Fruit fly (Drosophila melanogaster): Measurements from ENCODE around the gene CG44198.

CG44198 gene

dm6 chr2L:13145035-13145683 lies 26.2 kb upstream of the CG44198 start (continued):
- TF ChIP-seq pan (optimal IDR thresholded peaks at IDR 0.05) = no peak
- peak in 1 of 2 experiments; percentile 84 for TF ChIP-seq pan (GFP tag; optimal IDR thresholded peaks at IDR 0.05 in 1 of 2, IDR thresholded peaks at IDR 0.05 in 1 of 2)
- peak; percentile 10 for TF ChIP-seq dm (GFP tag; optimal IDR thresholded peaks at IDR 0.05)
- TF ChIP-seq Nf-YA (GFP tag; IDR thresholded peaks at IDR 0.05) = peak; percentile 54; the same call in 1 of the 2 replicates
- TF ChIP-seq CG18599 (GFP tag; optimal IDR thresholded peaks at IDR 0.05) = peak; percentile 87
- no peak for TF ChIP-seq hkb (optimal IDR thresholded peaks at IDR 0.05)
- peak; percentile 85 for TF ChIP-seq hkb (GFP tag; IDR thresholded peaks at IDR 0.05)
- TF ChIP-seq tll (GFP tag; optimal IDR thresholded peaks at IDR 0.05) = no peak
- peak; percentile 46 for TF ChIP-seq slp2 (GFP tag; optimal IDR thresholded peaks at IDR 0.05)
- TF ChIP-seq CG4820 (GFP tag; optimal IDR thresholded peaks at IDR 0.05) = peak; percentile 58
- no peak for TF ChIP-seq CG8765 (GFP tag; IDR thresholded peaks at IDR 0.05)
- TF ChIP-seq sna (GFP tag; IDR thresholded peaks at IDR 0.05; ENCODE audit: partially characterized antibody) = no peak
- TF ChIP-seq bbx (GFP tag; IDR thresholded peaks at IDR 0.05; ENCODE audit: partially characterized antibody) = no peak
- peak; percentile 41 for TF ChIP-seq CG9437 (GFP tag; optimal IDR thresholded peaks at IDR 0.05)
- TF ChIP-seq ttk (GFP tag; IDR thresholded peaks at IDR 0.05) = peak; percentile 76
- TF ChIP-seq CG4360 (GFP tag; IDR thresholded peaks at IDR 0.05) = no peak
- TF ChIP-seq CG18619 (GFP tag; optimal IDR thresholded peaks at IDR 0.05) = peak; percentile 68
- peak; percentile 86 for TF ChIP-seq CG11695 (GFP tag; IDR thresholded peaks at IDR 0.05)
- peak; percentile 29 for TF ChIP-seq tup (GFP tag; optimal IDR thresholded peaks at IDR 0.05)
- peak; percentile 64 for TF ChIP-seq CG18764 (GFP tag; optimal IDR thresholded peaks at IDR 0.05)
- TF ChIP-seq CG17612 (GFP tag; IDR thresholded peaks at IDR 0.05) = 0 out of 2 replicates have a peak, but pooled peaks have one; percentile 50
- no peak for TF ChIP-seq fd102C (GFP tag; optimal IDR thresholded peaks at IDR 0.05)
- TF ChIP-seq CG11085 (GFP tag; IDR thresholded peaks at IDR 0.05) = peak; percentile 78
- TF ChIP-seq CG15011 (GFP tag; optimal IDR thresholded peaks at IDR 0.05) = peak; percentile 71
- peak; percentile 57 for TF ChIP-seq CG34376 (GFP tag; optimal IDR thresholded peaks at IDR 0.05)
- TF ChIP-seq Lpt (GFP tag; optimal IDR thresholded peaks at IDR 0.05) = no peak
- no peak for TF ChIP-seq knrl (GFP tag; IDR thresholded peaks at IDR 0.05; ENCODE audit: partially characterized antibody)
- TF ChIP-seq CG30020 (tag; optimal IDR thresholded peaks at IDR 0.05) = no peak
- peak; percentile 62 for TF ChIP-seq Blimp-1 (GFP tag; optimal IDR thresholded peaks at IDR 0.05)
- TF ChIP-seq peb (GFP tag; IDR thresholded peaks at IDR 0.05) = no peak
- no peak for TF ChIP-seq pita (GFP tag; optimal IDR thresholded peaks at IDR 0.05)
- TF ChIP-seq CG31365 (tag; optimal IDR thresholded peaks at IDR 0.05) = no peak
- peak; percentile 84 for TF ChIP-seq tgo (GFP tag; IDR thresholded peaks at IDR 0.05)
- no peak for TF ChIP-seq CG6254 (GFP tag; optimal IDR thresholded peaks at IDR 0.05)
- TF ChIP-seq Awh (GFP tag; IDR thresholded peaks at IDR 0.05) = no peak
- TF ChIP-seq pum (GFP tag; optimal IDR thresholded peaks at IDR 0.05) = peak; percentile 69
- no peak for TF ChIP-seq Dp (GFP tag; optimal IDR thresholded peaks at IDR 0.05)
- TF ChIP-seq Spps (tag; optimal IDR thresholded peaks at IDR 0.05) = no peak
- peak; percentile 61 for TF ChIP-seq fd96Cb (tag; optimal IDR thresholded peaks at IDR 0.05)
- peak; percentile 73 for TF ChIP-seq CG16779 (GFP tag; IDR thresholded peaks at IDR 0.05)
- TF ChIP-seq CG14050 (GFP tag; IDR thresholded peaks at IDR 0.05) = peak; percentile 68
- no peak for TF ChIP-seq sim (GFP tag; IDR thresholded peaks at IDR 0.05)
- peak; percentile 63 for TF ChIP-seq Side (GFP tag; optimal IDR thresholded peaks at IDR 0.05)
- peak; percentile 29 for TF ChIP-seq CG3995 (GFP tag; optimal IDR thresholded peaks at IDR 0.05)
- TF ChIP-seq CG33557 (GFP tag; optimal IDR thresholded peaks at IDR 0.05) = no peak
- no peak for TF ChIP-seq D (optimal IDR thresholded peaks at IDR 0.05)
- no peak for TF ChIP-seq D (GFP tag; optimal IDR thresholded peaks at IDR 0.05)
- TF ChIP-seq maf-S (GFP tag; optimal IDR thresholded peaks at IDR 0.05) = peak; percentile 78
- no peak for TF ChIP-seq Doc3 (GFP tag; IDR thresholded peaks at IDR 0.05; ENCODE audit: partially characterized antibody)
- no peak for TF ChIP-seq CG30431 (GFP tag; optimal IDR thresholded peaks at IDR 0.05)
